Fruit fly (Drosophila melanogaster) whole organism, pupa: ENCODE results near the gene CG17917.

Experiments
- CG10348 ChIP-seq: fragments of 200-800 bp; sonication (Bioruptor generic); IDR thresholded peaks from 2 replicates; pipeline ENCODE4 v1.3.6; 2022; ENCODE audit warnings: missing biosample characterization, missing genetic modification characterization
- CG17806 ChIP-seq: fragments of 200-800 bp; sonication (Bioruptor generic); optimal IDR thresholded peaks from 2 replicates; lab custom pipeline; 2018; ENCODE audit warnings: missing biosample characterization, mild to moderate bottlenecking, missing genetic modification characterization, moderate library complexity
- CG4496 ChIP-seq: fragments of 200-800 bp; sonication (Bioruptor generic); IDR thresholded peaks from 3 replicates; pipeline ENCODE4 v1.3.6; 2022; ENCODE audit warnings: missing biosample characterization, missing genetic modification characterization
- CG8159 ChIP-seq: fragments of 200-800 bp; sonication (Bioruptor generic); optimal IDR thresholded peaks from 3 replicates; lab custom pipeline; 2018; ENCODE audit warnings: missing biosample characterization, mild to moderate bottlenecking, missing genetic modification characterization, moderate library complexity
- CG8301 ChIP-seq: fragments of 200-800 bp; sonication (Bioruptor generic); optimal IDR thresholded peaks from 2 replicates; lab custom pipeline; 2018; ENCODE audit warnings: missing biosample characterization, mild to moderate bottlenecking, missing genetic modification characterization
- CG9948 ChIP-seq: fragments of 200-800 bp; sonication (Bioruptor generic); optimal IDR thresholded peaks from 2 replicates; lab custom pipeline; 2018; ENCODE audit warnings: missing biosample characterization, mild to moderate bottlenecking, missing genetic modification characterization, moderate library complexity
- EcR ChIP-seq: fragments of 200-800 bp; sonication (Bioruptor generic); optimal IDR thresholded peaks from 3 replicates; lab custom pipeline; 2019; ENCODE audit warnings: missing biosample characterization, missing genetic modification characterization, mild to moderate bottlenecking, moderate library complexity, missing genetic modification reagents
- Ets98B ChIP-seq: fragments of 200-800 bp; sonication (Bioruptor generic); IDR thresholded peaks from 2 replicates; pipeline ENCODE4 v1.3.6; 2022; ENCODE audit warnings: missing biosample characterization, missing genetic modification characterization
- Pif1A ChIP-seq: fragments of 200-800 bp; sonication (Bioruptor generic); optimal IDR thresholded peaks from 3 replicates; lab custom pipeline; 2016; ENCODE audit warnings: missing biosample characterization, missing genetic modification characterization
- Snoo ChIP-seq: fragments of 200-800 bp; sonication (Bioruptor generic); optimal IDR thresholded peaks from 3 replicates; lab custom pipeline; 2017; ENCODE audit warnings: missing biosample characterization, mild to moderate bottlenecking, missing genetic modification characterization, inconsistent platforms
- fd96Ca ChIP-seq: fragments of 200-800 bp; sonication (Bioruptor generic); IDR thresholded peaks from 3 replicates; pipeline ENCODE4 v1.3.6; 2022; ENCODE audit warnings: missing biosample characterization, missing genetic modification characterization
- gl ChIP-seq: fragments of 200-800 bp; sonication (Bioruptor generic); optimal IDR thresholded peaks from 2 replicates; lab custom pipeline; 2018; ENCODE audit warnings: missing biosample characterization, mild to moderate bottlenecking, missing genetic modification characterization

- TF ChIP-seq CG8301 (tag; lab: Kevin White, UChicago) (no peak), CG8159 (no peak), EcR (GFP tag; lab: Kevin White, UChicago) (no peak), CG10348 (GFP tag; lab: Robert Waterston, UW) (no peak), Ets98B (GFP tag; lab: Robert Waterston, UW) (no peak), CG17806 (no peak), gl (no peak), Snoo (tag; lab: Kevin White, UChicago) (no peak), CG9948 (no peak), Pif1A (no peak), fd96Ca (GFP tag; lab: Robert Waterston, UW) (no peak), CG4496 (no peak)
These were observed 46.7 kb downstream of the CG17917 start for dm6 chr3R:6388414-6388830.
